Worm (Caenorhabditis elegans) whole organism, mixed stage, embryonic: ENCODE results near the gene ugtp-1.

ENCODE experiments used
- elt-3 ChIP-seq: fragments of 150-350 bp; optimal IDR thresholded peaks from 2 replicates; lab custom pipeline; 2014; ENCODE audit warnings: missing biosample characterization, missing genetic modification characterization
- ham-2 ChIP-seq: fragments of 200-800 bp; sonication (Bioruptor generic); optimal IDR thresholded peaks from 2 replicates; lab custom pipeline; 2018; ENCODE audit warnings: mild to moderate bottlenecking, missing genetic modification characterization, missing compliant biosample characterization
- mab-5 ChIP-seq: fragments of 150-350 bp; optimal IDR thresholded peaks from 2 replicates; lab custom pipeline; 2014; ENCODE audit warnings: missing biosample characterization, missing genetic modification characterization
- nhr-12 ChIP-seq: fragments of 150-350 bp; optimal IDR thresholded peaks from 2 replicates; lab custom pipeline; 2014; ENCODE audit warnings: missing biosample characterization, missing genetic modification characterization
- nhr-76 ChIP-seq: sonication (generic microtip); optimal IDR thresholded peaks from 2 replicates; lab custom pipeline; 2017; ENCODE audit warnings: missing biosample characterization, missing genetic modification characterization
- sem-2 ChIP-seq: fragments of 200-800 bp; sonication (Bioruptor generic); optimal IDR thresholded peaks from 2 replicates; lab custom pipeline; 2018; ENCODE audit warnings: mild to moderate bottlenecking, missing genetic modification characterization, missing compliant biosample characterization
- snpc-4 ChIP-seq: fragments of 150-350 bp; optimal IDR thresholded peaks from 2 replicates; lab custom pipeline; 2014; ENCODE audit warnings: missing biosample characterization, missing genetic modification characterization
- unc-39 ChIP-seq: fragments of 150-350 bp; optimal IDR thresholded peaks from 2 replicates; lab custom pipeline; 2014; ENCODE audit warnings: missing biosample characterization, missing genetic modification characterization
- unc-62 ChIP-seq: fragments of 150-350 bp; optimal IDR thresholded peaks from 2 replicates; lab custom pipeline; 2014; ENCODE audit warnings: missing biosample characterization, missing genetic modification reagents, missing genetic modification characterization
- zip-8 ChIP-seq: fragments of 150-350 bp; optimal IDR thresholded peaks from 2 replicates; lab custom pipeline; 2014; ENCODE audit warnings: missing biosample characterization, missing genetic modification characterization

- TF ChIP-seq snpc-4 (tag; lab: Kevin White, UChicago): no peak
- TF ChIP-seq nhr-12: no peak
- TF ChIP-seq zip-8 (tag; lab: Kevin White, UChicago): no peak
- TF ChIP-seq ham-2: no peak
- no peak for TF ChIP-seq nhr-76
- TF ChIP-seq elt-3: no peak
- no peak for TF ChIP-seq unc-39
- TF ChIP-seq mab-5 (tag; lab: Kevin White, UChicago): no peak
- no peak for TF ChIP-seq unc-62 (GFP tag; lab: Kevin White, UChicago)
- TF ChIP-seq sem-2: no peak
These were observed 5.7 kb downstream of the ugtp-1 start for ce11 chrIII:8744765-8745164.
